Worm (Caenorhabditis elegans) whole organism, L4/young adult: ENCODE results near the gene T10B10.8.

ENCODE experiments used
- W03F9.2 ChIP-seq: fragments of 150-350 bp; optimal IDR thresholded peaks from 2 replicates; lab custom pipeline; 2014; ENCODE audit warnings: missing biosample characterization, missing genetic modification characterization
- him-1 ChIP-seq: sonication (generic microtip); optimal IDR thresholded peaks from 2 replicates; lab custom pipeline; 2016; ENCODE audit warnings: missing genotype, missing genetic modification reagents, missing genetic modification characterization, missing compliant biosample characterization

- TF ChIP-seq him-1 (tag; lab: Kevin White, UChicago): no peak
- TF ChIP-seq W03F9.2: no peak
Observed at ce11 chrX:15155054-15155453, 11.0 kb downstream of the T10B10.8 start.
